Worm (Caenorhabditis elegans) whole organism, dauer: ENCODE results near the gene best-9.
"Not testable (repeated sequence)": the region's sequence is repeated elsewhere in the genome, so short reads cannot be mapped to it uniquely, and the experiment has no call there.

ENCODE experiments used
- unc-62 ChIP-seq: sonication (generic microtip); optimal IDR thresholded peaks from 2 replicates; lab custom pipeline; 2017; ENCODE audit warnings: missing biosample characterization, missing genetic modification reagents, missing genetic modification characterization

Gene best-9

DNA sequence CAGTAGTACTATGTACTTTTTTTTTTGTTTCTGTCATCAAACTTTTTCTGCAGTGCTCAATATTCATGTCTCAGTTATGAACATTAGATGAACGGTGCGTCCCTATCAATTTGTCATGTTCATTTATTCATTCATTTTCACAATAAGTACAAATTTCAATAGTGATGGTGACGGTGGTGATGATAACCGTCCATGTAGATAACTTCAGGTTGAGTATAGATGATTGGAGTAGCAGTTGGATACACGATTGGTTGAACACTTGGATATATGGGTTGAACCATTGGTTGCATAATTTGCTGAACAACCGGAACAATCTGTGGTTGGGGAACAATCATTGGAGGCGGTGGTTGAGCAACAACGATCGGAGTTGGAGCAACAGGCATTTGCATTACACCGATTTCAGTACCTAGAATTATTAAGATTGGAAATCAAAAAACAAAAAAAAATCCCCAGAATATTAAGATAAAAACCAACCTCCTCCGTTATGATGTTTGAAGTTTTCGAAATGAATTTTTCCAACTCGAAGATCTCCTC lies 27.6 kb downstream of the best-9 start:
- TF ChIP-seq unc-62 (GFP tag; lab: Kevin White, UChicago): no peak

- no peak for TF ChIP-seq unc-62 (GFP tag; lab: Kevin White, UChicago)
These were observed 29.5 kb downstream of the best-9 start, which contains the start of the genes lec-11 and irld-7 for ce11 chrIV:6590029-6590428. Gene lec-11 (minus strand): TSS chrIV:6590154. Gene irld-7 (plus strand): TSS chrIV:6590360.

- TF ChIP-seq unc-62 (GFP tag; lab: Kevin White, UChicago): not testable (repeated sequence)
These were observed 30.6 kb downstream of the best-9 start, which contains the start of the genes nspb-1 and nspb-2 for ce11 chrIV:6591010-6591746. Gene nspb-1 (minus strand): TSS chrIV:6591110. Gene nspb-2 (plus strand): TSS chrIV:6591696.

DNA sequence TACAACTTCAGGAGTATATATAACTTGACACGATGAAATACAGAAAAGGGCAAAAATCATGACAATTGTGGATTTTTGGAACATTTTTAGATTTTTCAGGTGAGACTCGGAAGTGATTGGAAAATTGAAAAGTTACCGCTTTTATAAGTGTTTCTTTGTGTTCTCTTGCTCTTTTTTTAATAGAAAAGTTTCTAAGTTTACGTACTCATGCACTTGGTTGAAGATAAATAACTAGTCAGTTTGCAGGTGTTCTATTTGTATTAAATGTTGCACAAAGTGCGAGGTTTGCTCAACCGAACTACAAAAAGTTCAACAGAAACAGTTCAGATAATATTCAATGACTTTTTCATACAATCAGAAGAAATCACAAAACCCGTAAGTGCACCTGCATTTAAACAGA lies 34.3 kb downstream of the best-9 start, which contains the start of gene nspb-3:
TSS of gene nspb-3 (minus strand) at position 101 of the 400 bp plus-strand sequence.
- not testable (repeated sequence) for TF ChIP-seq unc-62 (GFP tag; lab: Kevin White, UChicago)

DNA sequence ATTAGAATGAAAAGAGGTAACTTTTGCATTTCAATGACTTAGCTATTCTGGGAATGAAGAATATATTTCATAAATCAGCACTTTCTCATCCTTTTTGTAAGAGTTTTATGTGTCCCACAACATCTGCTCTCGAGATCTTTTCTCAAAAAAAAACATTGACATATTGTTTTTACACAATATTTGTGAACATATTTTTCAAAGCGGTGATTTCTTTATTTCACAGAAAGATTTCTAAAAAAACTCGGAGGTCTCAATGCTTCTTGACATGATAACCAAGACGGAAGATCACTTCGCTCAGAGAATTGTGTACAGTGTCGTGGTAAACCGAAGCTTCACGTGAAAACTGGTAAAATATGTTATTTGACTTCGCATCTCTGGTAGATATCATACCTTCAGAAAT lies 35.4 kb downstream of the best-9 start, which contains the start of gene F38A5.22:
TSS of gene F38A5.22 (minus strand) at position 29 of the 400 bp plus-strand sequence.
- no peak for TF ChIP-seq unc-62 (GFP tag; lab: Kevin White, UChicago)

DNA sequence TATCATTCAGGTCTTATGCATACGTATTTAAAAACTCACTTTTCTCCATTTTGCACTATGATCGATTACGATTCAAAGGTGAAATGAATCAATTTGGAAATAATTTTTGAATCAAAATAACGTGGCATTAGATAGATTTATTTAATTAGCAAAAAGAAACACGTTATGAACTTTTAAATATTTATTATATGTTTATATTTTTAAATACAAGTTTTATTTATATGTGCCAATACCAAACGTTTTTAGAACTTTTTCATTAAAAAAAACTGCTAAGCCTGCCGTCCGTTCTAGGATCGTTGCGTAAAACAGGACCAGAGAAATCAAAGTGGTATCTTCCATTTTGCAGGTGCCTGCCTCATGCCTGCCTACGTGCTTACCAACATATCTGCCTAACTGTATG lies 36.8 kb downstream of the best-9 start, which contains the start of gene F38A5.6:
TSS of gene F38A5.6 (minus strand) at position 101 of the 400 bp plus-strand sequence.
- TF ChIP-seq unc-62 (GFP tag; lab: Kevin White, UChicago): no peak

ce11 chrIV:6597918-6598317 lies 37.4 kb downstream of the best-9 start, which contains the start of gene nspb-4:
Gene nspb-4 (plus strand): TSS chrIV:6598218.
- not testable (repeated sequence) for TF ChIP-seq unc-62 (GFP tag; lab: Kevin White, UChicago)

DNA sequence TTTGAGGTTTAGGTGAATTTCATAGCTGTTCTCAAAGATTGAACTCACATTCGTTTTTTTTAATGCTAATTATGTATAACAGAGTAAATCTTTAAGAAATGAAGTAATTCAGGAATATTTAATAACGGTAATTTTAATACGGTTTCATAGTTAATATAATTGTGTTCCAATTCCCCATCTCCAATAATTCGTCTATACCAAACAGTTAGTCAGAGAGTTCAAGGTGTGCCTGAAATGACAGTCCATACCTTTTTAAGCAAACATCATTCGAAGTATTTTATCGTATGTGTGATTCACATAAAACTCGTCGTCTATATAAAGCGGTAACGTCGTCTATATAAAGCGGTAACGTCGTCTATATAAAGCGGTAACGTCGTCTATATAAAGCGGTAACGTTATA lies 38.2 kb downstream of the best-9 start, which contains the start of gene nspb-5:
TSS of gene nspb-5 (plus strand) at position 301 of the 400 bp plus-strand sequence.
- TF ChIP-seq unc-62 (GFP tag; lab: Kevin White, UChicago): not testable (repeated sequence)

DNA sequence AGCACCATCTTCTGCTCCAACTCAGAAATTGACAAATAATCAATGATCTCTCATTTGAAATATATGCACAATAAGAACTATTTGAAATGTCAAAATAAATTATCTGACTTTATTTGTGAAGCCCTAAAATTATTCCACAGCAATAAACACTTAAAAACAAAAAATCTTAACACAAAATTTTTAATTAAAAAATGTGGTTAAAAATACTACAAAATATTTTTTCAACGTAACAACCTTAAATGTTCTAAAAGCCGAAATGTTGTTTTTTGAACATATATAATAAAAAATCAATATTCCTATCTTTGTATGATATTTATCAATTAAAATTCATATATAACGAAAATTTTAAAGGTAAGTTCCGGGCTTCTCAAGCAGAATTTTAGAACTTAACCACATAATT lies 38.9 kb downstream of the best-9 start, which contains the start of gene F38A5.8:
TSS of gene F38A5.8 (plus strand) at position 301 of the 400 bp plus-strand sequence.
- TF ChIP-seq unc-62 (GFP tag; lab: Kevin White, UChicago): no peak

DNA sequence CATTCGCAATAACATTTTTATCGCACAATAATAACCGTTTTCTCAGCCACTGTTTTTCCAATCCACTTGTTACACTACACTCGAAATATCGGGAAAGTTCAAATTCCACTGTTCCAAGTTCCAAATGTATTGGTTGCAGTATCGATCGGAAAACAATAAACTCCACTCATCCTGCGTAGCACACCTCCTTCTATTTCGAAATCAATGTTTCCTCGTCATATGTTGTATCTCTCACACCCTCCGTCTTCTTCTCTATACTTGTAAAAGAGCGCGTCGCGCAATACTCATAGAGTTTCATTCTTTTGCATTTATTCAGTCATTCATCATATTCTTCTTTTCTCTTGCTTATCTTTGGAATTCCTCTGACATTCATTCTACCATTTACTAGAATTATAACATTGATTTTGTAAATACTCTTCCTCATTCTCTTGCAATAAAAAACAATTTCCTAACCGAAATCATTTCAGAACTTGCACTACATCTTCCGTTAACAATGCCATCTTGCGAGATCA lies 40.7 kb downstream of the best-9 start, which contains the start of gene sup-36:
TSS of gene sup-36 (plus strand) at position 462 of the 512 bp plus-strand sequence.
- TF ChIP-seq unc-62 (GFP tag; lab: Kevin White, UChicago): no peak

ce11 chrIV:6602376-6602775 lies 41.8 kb downstream of the best-9 start, which contains the start of gene F15B10.3:
Gene F15B10.3 (plus strand): TSS chrIV:6602676.
- TF ChIP-seq unc-62 (GFP tag; lab: Kevin White, UChicago): no peak

DNA sequence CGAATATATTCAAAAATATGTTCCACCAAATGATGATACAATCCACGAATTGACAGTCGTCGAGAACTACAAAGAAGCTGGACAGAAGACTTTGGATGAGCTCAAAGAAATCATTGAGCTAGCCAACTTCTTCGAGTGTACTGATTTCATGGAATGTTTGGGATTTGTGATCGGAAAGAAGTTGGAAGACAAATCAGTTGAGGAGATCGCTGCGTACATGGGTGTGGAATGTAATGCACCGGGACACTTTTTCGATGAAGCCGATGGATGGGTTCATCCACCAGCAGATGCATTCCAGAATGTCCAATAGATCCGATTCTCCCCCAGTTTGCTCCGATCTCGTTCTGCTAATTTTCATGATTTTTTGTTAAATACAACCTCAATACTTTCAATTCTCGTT lies 43.0 kb downstream of the best-9 start:
- TF ChIP-seq unc-62 (GFP tag; lab: Kevin White, UChicago): no peak

DNA sequence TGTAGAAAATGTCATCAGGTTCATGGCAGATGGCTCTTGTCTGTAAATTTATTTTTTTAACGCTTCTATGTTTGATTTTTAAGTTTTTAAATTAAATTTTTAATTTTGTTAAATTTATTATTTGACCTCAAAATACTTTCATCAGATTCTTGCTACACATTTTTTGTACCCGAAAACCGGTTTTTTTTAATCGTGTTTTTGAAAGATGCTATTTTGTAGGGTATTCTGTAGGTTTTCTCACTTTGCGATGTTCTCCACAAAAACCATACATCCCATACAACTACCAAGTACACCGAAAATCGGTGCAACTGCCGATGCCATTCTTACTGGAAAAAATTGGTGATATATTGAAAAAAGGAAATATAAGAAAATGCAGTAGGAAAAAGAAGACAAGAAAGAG lies 45.3 kb downstream of the best-9 start, which contains the start of gene nstp-2:
TSS of gene nstp-2 (minus strand) at position 326 of the 400 bp plus-strand sequence.
- TF ChIP-seq unc-62 (GFP tag; lab: Kevin White, UChicago): no peak

ce11 chrIV:6606587-6606986 lies 46.1 kb downstream of the best-9 start:
- no peak for TF ChIP-seq unc-62 (GFP tag; lab: Kevin White, UChicago)

DNA sequence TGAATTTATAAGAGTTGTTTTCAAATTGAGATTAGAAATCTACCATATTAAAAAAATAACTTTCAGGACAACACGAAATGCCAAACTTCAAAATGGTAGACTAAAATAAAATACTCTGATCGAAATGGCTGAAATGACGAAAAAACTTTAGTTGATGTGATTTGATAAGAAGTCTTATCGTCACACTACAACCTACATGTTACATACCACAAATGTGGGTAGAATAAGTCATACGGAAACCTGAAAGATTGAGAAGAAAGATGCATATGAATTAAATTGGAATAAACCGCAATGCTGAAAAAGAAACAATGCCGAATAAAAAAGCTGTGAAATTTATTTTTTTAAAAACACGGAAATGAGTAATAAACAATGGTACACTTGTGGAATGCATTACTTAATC lies 46.5 kb downstream of the best-9 start:
- no peak for TF ChIP-seq unc-62 (GFP tag; lab: Kevin White, UChicago)

ce11 chrIV:6613296-6613695 lies 52.8 kb downstream of the best-9 start, which contains the start of gene drh-1:
Gene drh-1 (minus strand): TSS chrIV:6613353.
- TF ChIP-seq unc-62 (GFP tag; lab: Kevin White, UChicago): no peak
